Fruit fly (Drosophila melanogaster): Measurements from ENCODE around the gene eys.

DNA sequence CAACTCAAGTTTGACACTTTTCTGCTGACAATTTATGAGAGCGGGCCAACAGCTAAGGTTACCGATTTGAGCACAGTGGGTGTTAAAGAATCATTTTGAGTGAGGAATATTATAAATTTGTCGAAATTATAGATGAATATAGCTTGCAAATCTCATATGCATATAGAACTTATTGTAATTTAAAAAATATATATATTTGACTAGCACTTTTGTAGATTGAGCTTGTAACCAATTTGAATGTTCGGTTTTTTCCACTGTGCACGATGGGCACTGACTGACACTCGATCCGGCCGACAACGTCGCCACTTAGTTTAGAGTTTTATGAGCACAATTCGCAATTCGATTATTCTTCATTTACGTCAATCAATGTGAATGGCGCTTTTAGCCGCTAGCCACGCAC is 87.0 kb downstream of the eys start:
- TF ChIP-seq OdsH (GFP tag; optimal IDR thresholded peaks at IDR 0.05) (no peak), CG3919 (GFP tag; optimal IDR thresholded peaks at IDR 0.05) (no peak), Sox102F (GFP tag; optimal IDR thresholded peaks at IDR 0.05) (no peak), CG32006 (GFP tag; optimal IDR thresholded peaks at IDR 0.05) (no peak), CG31627 (GFP tag; optimal IDR thresholded peaks at IDR 0.05) (no peak), cyc (GFP tag; optimal IDR thresholded peaks at IDR 0.05) (no peak), ss (GFP tag; optimal IDR thresholded peaks at IDR 0.05) (no peak), CG6808 (GFP tag; optimal IDR thresholded peaks at IDR 0.05) (no peak), Gug (GFP tag; IDR thresholded peaks at IDR 0.05) (no peak), fd59A (GFP tag; optimal IDR thresholded peaks at IDR 0.05) (no peak), Eip78C (GFP tag) (no peak), CG6854 (GFP tag; optimal IDR thresholded peaks at IDR 0.05) (no peak), Hr38 (GFP tag; optimal IDR thresholded peaks at IDR 0.05) (no peak)
